Fruit fly (Drosophila melanogaster): ENCODE results near the gene CG14275.

Gene CG14275

DNA sequence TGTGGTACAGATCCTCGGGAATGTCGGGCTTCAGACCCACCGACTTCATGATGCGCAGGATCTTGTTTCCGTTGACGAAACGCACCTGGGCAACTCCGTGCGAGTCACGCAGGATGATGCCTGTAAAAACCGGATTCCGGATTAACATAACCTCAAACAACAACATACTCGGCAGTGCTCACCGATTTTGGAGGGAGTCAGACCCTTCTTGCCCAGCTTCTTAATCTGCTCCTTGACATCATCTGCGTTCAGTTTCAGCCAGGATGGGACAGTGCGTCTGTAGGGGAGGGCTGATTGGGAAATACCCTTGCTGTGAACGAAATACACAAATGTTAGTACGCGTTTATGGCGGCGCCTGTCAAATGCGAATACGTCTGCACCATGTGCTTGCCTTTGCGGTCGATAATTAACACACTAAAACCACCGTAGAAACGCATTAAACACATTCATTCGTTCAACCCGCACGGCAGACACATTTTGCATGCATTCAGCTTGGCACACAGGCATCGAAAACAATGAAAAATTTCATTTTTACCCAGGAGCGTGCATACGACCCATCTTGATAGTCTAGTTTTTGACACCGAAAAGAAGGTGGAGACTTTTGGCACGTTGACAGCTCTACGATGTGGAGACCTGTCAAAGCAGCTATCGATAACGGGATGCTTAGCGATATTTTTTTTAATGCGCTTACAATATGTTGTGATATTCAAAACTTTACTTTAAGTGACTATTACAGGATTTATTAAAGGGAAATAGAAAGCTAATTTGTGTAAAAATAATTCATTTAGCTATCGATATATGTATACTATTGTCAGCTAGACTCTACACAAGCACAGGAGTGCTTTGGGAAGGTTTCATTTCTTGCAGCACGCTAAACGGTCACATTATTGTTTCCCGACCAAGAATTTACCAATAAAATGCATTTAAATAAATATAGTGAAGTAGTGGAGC is 37.0 kb downstream of the CG14275 start, which contains the start of the genes RpS13 and CSN8 (continued):
- TF ChIP-seq CG11504 (tag; optimal IDR thresholded peaks at IDR 0.05) (peak; percentile 44), Eip74EF (GFP tag; optimal IDR thresholded peaks at IDR 0.05) (no peak), CG5180 (GFP tag; optimal IDR thresholded peaks at IDR 0.05) (no peak), CG17829 (tag; optimal IDR thresholded peaks at IDR 0.05) (peak; percentile 60), Sin3A (optimal IDR thresholded peaks at IDR 0.05) (peak; percentile 93), hth (optimal IDR thresholded peaks at IDR 0.05) (no peak), danr (GFP tag; IDR thresholded peaks at IDR 0.05) (no peak), sc (optimal IDR thresholded peaks at IDR 0.05) (no peak), sc (GFP tag; optimal IDR thresholded peaks at IDR 0.05) (no peak), CG4707 (GFP tag; optimal IDR thresholded peaks at IDR 0.05) (no peak), CG31441 (GFP tag; IDR thresholded peaks at IDR 0.05) (peak; percentile 54; the same call in 1 of the 2 replicates), Side (GFP tag; optimal IDR thresholded peaks at IDR 0.05) (no peak), sens-2 (GFP tag; IDR thresholded peaks at IDR 0.05) (no peak), corto (GFP tag; optimal IDR thresholded peaks at IDR 0.05) (no peak), jumu (GFP tag; optimal IDR thresholded peaks at IDR 0.05) (no peak), Sry-β (GFP tag; optimal IDR thresholded peaks at IDR 0.05) (no peak), Lhr (GFP tag; optimal IDR thresholded peaks at IDR 0.05) (peak; percentile 57), CG34376 (GFP tag; optimal IDR thresholded peaks at IDR 0.05) (peak; percentile 68), CG12744 (GFP tag; optimal IDR thresholded peaks at IDR 0.05) (no peak), CG17385 (GFP tag; optimal IDR thresholded peaks at IDR 0.05) (peak; percentile 29), CG12155 (GFP tag; optimal IDR thresholded peaks at IDR 0.05) (no peak), mam (GFP tag; optimal IDR thresholded peaks at IDR 0.05) (no peak), unpg (GFP tag; optimal IDR thresholded peaks at IDR 0.05) (peak; percentile 27), sima (GFP tag; optimal IDR thresholded peaks at IDR 0.05) (no peak), CG15073 (GFP tag; optimal IDR thresholded peaks at IDR 0.05) (no peak), Gsc (GFP tag; IDR thresholded peaks at IDR 0.05) (no peak), CG6791 (GFP tag; IDR thresholded peaks at IDR 0.05; ENCODE audit: partially characterized antibody) (peak; percentile 86), sqz (GFP tag; optimal IDR thresholded peaks at IDR 0.05) (peak; percentile 28), CG10209 (GFP tag; optimal IDR thresholded peaks at IDR 0.05) (no peak), hb (GFP tag; IDR thresholded peaks at IDR 0.05; ENCODE audit: partially characterized antibody) (peak; percentile 94), wek (GFP tag; optimal IDR thresholded peaks at IDR 0.05) (no peak), ap (GFP tag; IDR thresholded peaks at IDR 0.05) (no peak), mld (GFP tag; IDR thresholded peaks at IDR 0.05; ENCODE audit: partially characterized antibody) (peak; percentile 75; the same call in 2 of the 3 replicates), CG2712 (tag; optimal IDR thresholded peaks at IDR 0.05) (peak; percentile 33), ac (GFP tag; optimal IDR thresholded peaks at IDR 0.05) (no peak), CG15479 (GFP tag; optimal IDR thresholded peaks at IDR 0.05) (no peak), maf-S (GFP tag; optimal IDR thresholded peaks at IDR 0.05) (peak; percentile 22), Meics (GFP tag; optimal IDR thresholded peaks at IDR 0.05) (peak; percentile 31), trem (tag; optimal IDR thresholded peaks at IDR 0.05) (peak; percentile 87), br (optimal IDR thresholded peaks at IDR 0.05) (no peak), gsb-n (tag; optimal IDR thresholded peaks at IDR 0.05) (no peak), CG16813 (GFP tag; IDR thresholded peaks at IDR 0.05; ENCODE audit: partially characterized antibody) (peak; percentile 95), kah (GFP tag; optimal IDR thresholded peaks at IDR 0.05) (no peak), CG32532 (GFP tag; IDR thresholded peaks at IDR 0.05) (no peak), NfI (GFP tag; optimal IDR thresholded peaks at IDR 0.05) (no peak), CG9817 (tag; optimal IDR thresholded peaks at IDR 0.05) (no peak), ash1 (GFP tag; optimal IDR thresholded peaks at IDR 0.05) (no peak), CG31365 (tag; optimal IDR thresholded peaks at IDR 0.05) (peak; percentile 23), psq (GFP tag; optimal IDR thresholded peaks at IDR 0.05) (no peak)

All from whole organism, embryonic.